Fruit fly (Drosophila melanogaster) whole organism, wandering third instar larva: ENCODE measurements around the gene mus312.
A peak's percentile ranks its signal among the peaks of the same experiment; 100 is the strongest.

Experiments
- Abd-B ChIP-seq: fragments of >200 bp; optimal IDR thresholded peaks from 2 replicates; lab custom pipeline; 2017; ENCODE audit warnings: missing biosample characterization, missing genetic modification characterization
- CG32264 ChIP-seq: fragments of 200-800 bp; sonication (Bioruptor generic); optimal IDR thresholded peaks from 2 replicates; lab custom pipeline; 2016; ENCODE audit warnings: missing biosample characterization, missing genetic modification characterization
- CG9705 ChIP-seq: fragments of 200-800 bp; sonication (Bioruptor generic); optimal IDR thresholded peaks from 2 replicates; lab custom pipeline; 2018; ENCODE audit warnings: missing biosample characterization, mild to moderate bottlenecking, missing genetic modification characterization
- CrebA ChIP-seq: fragments of 200-800 bp; sonication (Bioruptor generic); optimal IDR thresholded peaks from 2 replicates; lab custom pipeline; 2016; ENCODE audit warnings: missing biosample characterization, mild to moderate bottlenecking, missing genetic modification characterization, borderline replicate concordance
- Dfd ChIP-seq: fragments of >200 bp; optimal IDR thresholded peaks from 2 replicates; lab custom pipeline; 2017; ENCODE audit warnings: missing biosample characterization, missing genetic modification characterization
- Dif ChIP-seq: fragments of 200-275, 200-300 bp; sonication (Bioruptor generic); optimal IDR thresholded peaks from 2 replicates; lab custom pipeline; 2018; ENCODE audit warnings: missing biosample characterization, missing genetic modification characterization; ENCODE audit not compliant: partially characterized antibody
- GATAd ChIP-seq: sonication (Bioruptor generic); optimal IDR thresholded peaks from 2 replicates; lab custom pipeline; 2016; ENCODE audit warnings: missing biosample characterization, missing genetic modification characterization
- HLH106 ChIP-seq: fragments of 200-800 bp; optimal IDR thresholded peaks from 3 replicates; lab custom pipeline; 2019; ENCODE audit warnings: missing biosample characterization, mild to moderate bottlenecking, missing genetic modification characterization, moderate library complexity
- Hr78 ChIP-seq: fragments of >200 bp; optimal IDR thresholded peaks from 2 replicates; lab custom pipeline; 2017; ENCODE audit warnings: missing biosample characterization, missing genetic modification characterization
- Hr83 ChIP-seq: fragments of 200-300 bp; sonication (Bioruptor generic); optimal IDR thresholded peaks from 2 replicates; lab custom pipeline; 2016; ENCODE audit warnings: missing biosample characterization, mild to moderate bottlenecking, missing genetic modification characterization, moderate library complexity; ENCODE audit not compliant: poor library complexity, severe bottlenecking
- Jra ChIP-seq: sonication (Bioruptor generic); optimal IDR thresholded peaks from 2 replicates; lab custom pipeline; 2016; ENCODE audit warnings: missing biosample characterization, missing genetic modification characterization
- Mio ChIP-seq: sonication (Bioruptor generic); optimal IDR thresholded peaks from 2 replicates; lab custom pipeline; 2016; ENCODE audit warnings: missing biosample characterization, missing genetic modification characterization
- Myc ChIP-seq: fragments of >200 bp; optimal IDR thresholded peaks from 2 replicates; lab custom pipeline; 2017
- N ChIP-seq: fragments of >200 bp; optimal IDR thresholded peaks from 2 replicates; lab custom pipeline; 2018; ENCODE audit warnings: missing biosample characterization, missing external identifiers, missing genetic modification characterization
- OdsH ChIP-seq: fragments of 200-800 bp; sonication (Bioruptor generic); optimal IDR thresholded peaks from 2 replicates; lab custom pipeline; 2016; ENCODE audit warnings: missing biosample characterization, mild to moderate bottlenecking, missing genetic modification characterization
- Rel ChIP-seq, 2 experiments: fragments of 200-800 bp; sonication (Bioruptor generic) in 1 of 2; optimal IDR thresholded peaks; 2 replicates in 1 of 2; 3 replicates in 1 of 2; lab custom pipeline; 2016 to 2019; ENCODE audit warnings: mild to moderate bottlenecking in 2 of 2, missing biosample characterization in 2 of 2, missing genetic modification characterization in 2 of 2, moderate library complexity in 1 of 2
- Sp1 ChIP-seq: fragments of 200-800 bp; sonication (Bioruptor generic); optimal IDR thresholded peaks from 3 replicates; lab custom pipeline; 2019; ENCODE audit warnings: missing biosample characterization, mild to moderate bottlenecking, missing genetic modification characterization, moderate library complexity
- Vsx2 ChIP-seq: fragments of 200-300, 225-300 bp; sonication (Bioruptor generic); optimal IDR thresholded peaks from 2 replicates; lab custom pipeline; 2018; ENCODE audit warnings: missing biosample characterization, missing genetic modification characterization; ENCODE audit not compliant: partially characterized antibody
- br ChIP-seq: fragments of 200-800 bp; sonication (Bioruptor generic); optimal IDR thresholded peaks from 2 replicates; lab custom pipeline; 2016; ENCODE audit warnings: missing biosample characterization, missing genetic modification characterization
- brk ChIP-seq: fragments of 200-800 bp; sonication (Bioruptor generic); optimal IDR thresholded peaks from 2 replicates; lab custom pipeline; 2016; ENCODE audit warnings: missing biosample characterization, mild to moderate bottlenecking, missing genetic modification characterization
- dl ChIP-seq, 2 experiments: fragments of 175-275, 200-275 bp in 1 of 2; fragments of 200-275 bp in 1 of 2; sonication (Bioruptor generic); optimal IDR thresholded peaks; lab custom pipeline; 2018; ENCODE audit warnings: mild to moderate bottlenecking in 2 of 2, missing biosample characterization in 2 of 2, missing genetic modification characterization in 2 of 2, moderate library complexity in 2 of 2; ENCODE audit not compliant: partially characterized antibody in 2 of 2, insufficient read depth in 1 of 2
- dsf ChIP-seq: sonication (Bioruptor generic); optimal IDR thresholded peaks from 2 replicates; lab custom pipeline; 2016; ENCODE audit warnings: missing biosample characterization, missing genetic modification characterization, borderline replicate concordance
- ey ChIP-seq: fragments of 200-800 bp; sonication (Bioruptor generic); optimal IDR thresholded peaks from 2 replicates; lab custom pipeline; 2016; ENCODE audit warnings: missing biosample characterization, missing genetic modification characterization
- foxo ChIP-seq, 2 experiments: fragments of 200-800 bp; sonication (Bioruptor generic); optimal IDR thresholded peaks; 2 replicates in 1 of 2; 3 replicates in 1 of 2; lab custom pipeline; 2016 to 2017; ENCODE audit warnings: missing biosample characterization in 2 of 2, missing genetic modification characterization in 2 of 2
- fru ChIP-seq: fragments of 200-800 bp; sonication (Bioruptor generic); optimal IDR thresholded peaks from 3 replicates; lab custom pipeline; 2016; ENCODE audit warnings: missing biosample characterization, mild to moderate bottlenecking, missing genetic modification characterization
- h ChIP-seq: fragments of 200-800 bp; sonication (Bioruptor generic); optimal IDR thresholded peaks from 3 replicates; lab custom pipeline; 2016; ENCODE audit warnings: missing biosample characterization, mild to moderate bottlenecking, missing genetic modification characterization
- lola ChIP-seq: fragments of >200 bp; optimal IDR thresholded peaks from 2 replicates; lab custom pipeline; 2017; ENCODE audit warnings: missing biosample characterization, missing genetic modification characterization
- pan ChIP-seq: fragments of >200 bp; optimal IDR thresholded peaks from 2 replicates; lab custom pipeline; 2017
- psq ChIP-seq: fragments of 200-800 bp; sonication (Bioruptor generic); optimal IDR thresholded peaks from 3 replicates; lab custom pipeline; 2017; ENCODE audit warnings: missing biosample characterization, mild to moderate bottlenecking, missing genetic modification characterization, moderate library complexity
- rgr ChIP-seq: fragments of 200-800 bp; sonication (Bioruptor generic); optimal IDR thresholded peaks from 3 replicates; lab custom pipeline; 2016; ENCODE audit warnings: missing biosample characterization, mild to moderate bottlenecking, missing genetic modification characterization
- sv ChIP-seq: fragments of 200-800 bp; sonication (Bioruptor generic); optimal IDR thresholded peaks from 3 replicates; lab custom pipeline; 2016; ENCODE audit warnings: missing biosample characterization, missing genetic modification characterization
- tai ChIP-seq: sonication (Bioruptor generic); optimal IDR thresholded peaks from 2 replicates; lab custom pipeline; 2016; ENCODE audit warnings: missing biosample characterization, missing genetic modification characterization
- usp ChIP-seq: fragments of >200 bp; optimal IDR thresholded peaks from 2 replicates; lab custom pipeline; 2017; ENCODE audit warnings: missing biosample characterization, missing genetic modification characterization
- woc ChIP-seq: sonication (Bioruptor generic); optimal IDR thresholded peaks from 2 replicates; lab custom pipeline; 2016; ENCODE audit warnings: missing biosample characterization, mild to moderate bottlenecking, missing genetic modification characterization

Gene mus312

dm6 chr3L:7313559-7314132 is 15.3 kb upstream of the mus312 start:
- no peak for TF ChIP-seq pan (lab: Kevin White, UChicago)
- TF ChIP-seq Sp1 = no peak
- no peak for TF ChIP-seq foxo (GFP tag; optimal IDR thresholded peaks at IDR 0.05; lab: Kevin White, UChicago)
- no peak for TF ChIP-seq h
- TF ChIP-seq Dfd = no peak
- TF ChIP-seq HLH106 (tag; lab: Kevin White, UChicago) = no peak
- TF ChIP-seq rgr (GFP tag; lab: Kevin White, UChicago) = no peak
- TF ChIP-seq N (GFP tag; lab: Kevin White, UChicago) = no peak
- no peak for TF ChIP-seq Hr83 (GFP tag; lab: Kevin White, UChicago)
- TF ChIP-seq CG9705 (GFP tag; lab: Kevin White, UChicago) = no peak
- TF ChIP-seq Abd-B (GFP tag; lab: Kevin White, UChicago) = no peak
- no peak for TF ChIP-seq tai
- TF ChIP-seq dl (GFP tag; optimal IDR thresholded peaks at IDR 0.05; lab: Kevin White, UChicago; ENCODE audit: insufficient read depth in 1 of 2, partially characterized antibody in 2 of 2) = no peak
- TF ChIP-seq psq = no peak
- no peak for TF ChIP-seq Mio (GFP tag; lab: Kevin White, UChicago)
- no peak for TF ChIP-seq Rel (GFP tag; optimal IDR thresholded peaks at IDR 0.05; lab: Kevin White, UChicago)
- no peak for TF ChIP-seq Rel (tag; optimal IDR thresholded peaks at IDR 0.05; lab: Kevin White, UChicago)

DNA sequence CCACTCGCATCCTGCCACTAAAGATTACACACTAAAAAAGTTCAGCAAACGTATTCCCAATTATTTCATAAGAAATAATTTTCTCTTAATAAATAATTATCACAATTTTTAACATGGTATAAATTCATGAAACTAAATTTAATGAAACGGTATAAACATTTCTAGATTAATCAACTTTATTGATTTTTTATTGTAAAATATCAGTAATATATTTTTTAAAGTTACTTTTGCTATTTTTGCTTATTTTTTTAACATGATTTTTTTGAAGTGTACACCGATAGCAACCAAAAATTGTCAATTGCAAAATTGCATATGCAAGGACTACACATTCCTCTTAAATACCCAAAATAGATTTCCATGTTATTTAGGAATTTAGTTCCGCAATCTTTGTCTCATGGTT is 14.8 kb upstream of the mus312 start:
- TF ChIP-seq lola (GFP tag; lab: Kevin White, UChicago) (no peak), HLH106 (tag; lab: Kevin White, UChicago) (no peak), ey (GFP tag; lab: Kevin White, UChicago) (no peak), Dfd (no peak), sv (GFP tag; lab: Kevin White, UChicago) (no peak), usp (GFP tag; lab: Kevin White, UChicago) (no peak), Myc (lab: Kevin White, UChicago) (no peak), Hr83 (GFP tag; lab: Kevin White, UChicago) (no peak), woc (GFP tag; lab: Kevin White, UChicago) (no peak), OdsH (GFP tag; lab: Kevin White, UChicago) (no peak), Sp1 (no peak)

DNA sequence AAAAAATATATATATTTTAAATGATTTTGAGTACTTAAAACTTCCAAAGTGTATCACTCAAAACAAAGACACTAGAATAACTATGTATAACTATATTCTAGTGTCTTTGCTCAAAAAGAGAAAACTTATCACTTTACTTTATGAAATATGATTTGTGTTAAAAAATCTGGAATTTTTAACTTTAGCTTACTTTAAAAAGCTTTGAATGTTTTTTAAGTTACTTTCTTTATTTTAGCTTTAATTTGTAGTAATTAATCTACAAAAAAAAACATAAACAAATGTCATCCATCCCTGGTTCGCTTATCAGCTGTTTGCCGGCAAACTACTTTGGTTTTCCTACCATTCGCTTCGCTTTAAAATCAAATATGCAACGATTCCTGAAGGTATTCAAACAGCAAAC is 9.2 kb upstream of the mus312 start, which contains the start of gene CG8607:
TSS of gene CG8607 (plus strand) at position 301 of the 400 bp plus-strand sequence.
- TF ChIP-seq Dfd = no peak
- TF ChIP-seq Vsx2 (GFP tag; lab: Kevin White, UChicago) = no peak
- TF ChIP-seq Jra (GFP tag; lab: Kevin White, UChicago) = no peak
- TF ChIP-seq Dif = no peak
- TF ChIP-seq CG32264 (GFP tag; lab: Kevin White, UChicago) = no peak
- no peak for TF ChIP-seq br (GFP tag; lab: Kevin White, UChicago)
- TF ChIP-seq usp (GFP tag; lab: Kevin White, UChicago) = no peak
- no peak for TF ChIP-seq Abd-B (GFP tag; lab: Kevin White, UChicago)
- no peak for TF ChIP-seq HLH106 (tag; lab: Kevin White, UChicago)
- no peak for TF ChIP-seq Rel (GFP tag; optimal IDR thresholded peaks at IDR 0.05; lab: Kevin White, UChicago)
- no peak for TF ChIP-seq Rel (tag; optimal IDR thresholded peaks at IDR 0.05; lab: Kevin White, UChicago)
- no peak for TF ChIP-seq tai
- TF ChIP-seq brk = no peak
- TF ChIP-seq pan (lab: Kevin White, UChicago) = no peak
- no peak for TF ChIP-seq h
- TF ChIP-seq fru (GFP tag; lab: Kevin White, UChicago) = no peak
- no peak for TF ChIP-seq Mio (GFP tag; lab: Kevin White, UChicago)
- TF ChIP-seq GATAd (GFP tag; lab: Kevin White, UChicago) = no peak
- TF ChIP-seq psq = no peak
- TF ChIP-seq CrebA (GFP tag; lab: Kevin White, UChicago) = no peak

DNA sequence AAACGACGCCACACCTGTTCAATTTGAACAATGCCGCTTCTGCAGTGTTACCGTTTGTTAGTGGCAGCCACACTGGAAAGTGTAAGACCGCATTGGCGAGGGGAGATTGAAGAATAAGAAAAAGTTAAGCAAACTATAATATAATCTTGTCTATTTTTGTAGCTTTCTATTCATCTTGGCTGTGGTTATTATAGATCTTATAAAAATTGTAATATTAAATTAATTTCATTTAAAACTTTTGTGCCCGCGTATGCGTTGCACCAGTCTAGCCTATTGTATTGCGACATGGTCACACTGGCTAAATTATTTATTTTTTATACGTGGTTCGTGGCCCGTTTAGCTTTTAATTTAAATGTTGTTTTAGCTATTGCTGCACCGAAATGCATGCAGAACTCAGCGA is 5.6 kb upstream of the mus312 start, which contains the start of the genes RhoGEF4 and Rint1:
TSS of gene RhoGEF4 (minus strand) at position 64 of the 400 bp plus-strand sequence.
TSS of gene Rint1 (plus strand) at position 272 of the 400 bp plus-strand sequence.
- TF ChIP-seq Sp1 (peak; percentile 48), psq (peak; percentile 40), OdsH (GFP tag; lab: Kevin White, UChicago) (peak; percentile 27), sv (GFP tag; lab: Kevin White, UChicago) (peak; percentile 69), CG9705 (GFP tag; lab: Kevin White, UChicago) (no peak), h (peak; percentile 55), dsf (GFP tag; lab: Kevin White, UChicago) (peak; percentile 17), Myc (lab: Kevin White, UChicago) (peak; percentile 54), dl (GFP tag; optimal IDR thresholded peaks at IDR 0.05; lab: Kevin White, UChicago; ENCODE audit: insufficient read depth in 1 of 2, partially characterized antibody in 2 of 2) (no peak), Rel (GFP tag; optimal IDR thresholded peaks at IDR 0.05; lab: Kevin White, UChicago) (no peak), Rel (tag; optimal IDR thresholded peaks at IDR 0.05; lab: Kevin White, UChicago) (no peak), foxo (GFP tag; optimal IDR thresholded peaks at IDR 0.05; lab: Kevin White, UChicago) (peak in 1 of 2 experiments; percentile 72), ey (GFP tag; lab: Kevin White, UChicago) (peak; percentile 26), GATAd (GFP tag; lab: Kevin White, UChicago) (no peak), rgr (GFP tag; lab: Kevin White, UChicago) (peak; percentile 63), HLH106 (tag; lab: Kevin White, UChicago) (peak; percentile 60), woc (GFP tag; lab: Kevin White, UChicago) (peak; percentile 47), Hr78 (GFP tag; lab: Kevin White, UChicago) (no peak)
- TF ChIP-seq, all 38 proteins: peak for 12
